Worm (Caenorhabditis elegans) whole organism, early embryonic: ENCODE measurements around the gene nhr-119.
A peak's percentile ranks its signal among the peaks of the same experiment; 100 is the strongest.

Experiments
- B0310.2 ChIP-seq: sonication (generic microtip); optimal IDR thresholded peaks from 2 replicates; lab custom pipeline; 2016; ENCODE audit warnings: mild to moderate bottlenecking, missing genetic modification characterization, missing compliant biosample characterization
- F13C5.2 ChIP-seq: sonication (generic microtip); optimal IDR thresholded peaks from 2 replicates; lab custom pipeline; 2017; ENCODE audit warnings: mild to moderate bottlenecking, missing genetic modification characterization, inconsistent platforms, missing compliant biosample characterization
- aly-1 ChIP-seq: sonication (generic microtip); optimal IDR thresholded peaks from 2 replicates; lab custom pipeline; 2016; ENCODE audit warnings: missing genetic modification characterization, missing compliant biosample characterization
- ama-1 ChIP-seq: fragments of 150-350 bp; optimal IDR thresholded peaks from 2 replicates; lab custom pipeline; 2014
- ceh-13 ChIP-seq: fragments of 200-800 bp; sonication (Bioruptor generic); optimal IDR thresholded peaks from 2 replicates; lab custom pipeline; 2018; ENCODE audit warnings: mild to moderate bottlenecking, missing genetic modification characterization, missing compliant biosample characterization
- ceh-36 ChIP-seq: sonication (generic microtip); optimal IDR thresholded peaks from 2 replicates; lab custom pipeline; 2016; ENCODE audit warnings: missing genetic modification characterization, inconsistent platforms, missing compliant biosample characterization
- ets-7 ChIP-seq: sonication (generic microtip); optimal IDR thresholded peaks from 2 replicates; lab custom pipeline; 2016; ENCODE audit warnings: missing genotype, missing genetic modification characterization, missing compliant biosample characterization
- flt-1 ChIP-seq: fragments of 200-800 bp; sonication (Bioruptor generic); IDR thresholded peaks from 2 replicates; pipeline ENCODE4 v1.3.6; 2022; ENCODE audit warnings: missing genetic modification characterization, missing compliant biosample characterization
- hmbx-1 ChIP-seq: sonication (generic microtip); optimal IDR thresholded peaks from 2 replicates; lab custom pipeline; 2016; ENCODE audit warnings: mild to moderate bottlenecking, missing genetic modification characterization, missing compliant biosample characterization
- hmg-4 ChIP-seq: fragments of 200-800 bp; sonication (Bioruptor generic); optimal IDR thresholded peaks from 2 replicates; lab custom pipeline; 2018; ENCODE audit warnings: mild to moderate bottlenecking, missing genetic modification characterization, missing compliant biosample characterization
- hnd-1 ChIP-seq: sonication (generic microtip); optimal IDR thresholded peaks from 2 replicates; lab custom pipeline; 2016; ENCODE audit warnings: missing genetic modification characterization, missing compliant biosample characterization
- pes-1 ChIP-seq: fragments of 200-800 bp; sonication (Bioruptor generic); IDR thresholded peaks from 2 replicates; pipeline ENCODE4 v1.3.6; 2022; ENCODE audit warnings: missing genetic modification reagents, missing genetic modification characterization, missing compliant biosample characterization
- scrt-1 ChIP-seq: fragments of 200-800 bp; sonication (Bioruptor generic); IDR thresholded peaks from 2 replicates; pipeline ENCODE4 v1.3.6; 2022; ENCODE audit warnings: missing genetic modification characterization, missing compliant biosample characterization
- sea-1 ChIP-seq: fragments of 200-800 bp; sonication (Bioruptor generic); conservative IDR thresholded peaks from 2 replicates; pipeline ENCODE4 v1.3.6; 2022; ENCODE audit warnings: missing genetic modification characterization, missing compliant biosample characterization
- tbx-11 ChIP-seq: fragments of 200-800 bp; sonication (Bioruptor generic); IDR thresholded peaks from 2 replicates; pipeline ENCODE4 v1.3.6; 2022; ENCODE audit warnings: missing genetic modification characterization, missing compliant biosample characterization
- tbx-37 ChIP-seq: fragments of 200-800 bp; sonication (Bioruptor generic); conservative IDR thresholded peaks from 2 replicates; pipeline ENCODE4 v1.3.6; 2022; ENCODE audit warnings: missing genetic modification reagents, missing genetic modification characterization, missing compliant biosample characterization
- tra-4 ChIP-seq: sonication (generic microtip); optimal IDR thresholded peaks from 2 replicates; lab custom pipeline; 2017; ENCODE audit warnings: missing genetic modification characterization, missing compliant biosample characterization

The nhr-119 gene

DNA sequence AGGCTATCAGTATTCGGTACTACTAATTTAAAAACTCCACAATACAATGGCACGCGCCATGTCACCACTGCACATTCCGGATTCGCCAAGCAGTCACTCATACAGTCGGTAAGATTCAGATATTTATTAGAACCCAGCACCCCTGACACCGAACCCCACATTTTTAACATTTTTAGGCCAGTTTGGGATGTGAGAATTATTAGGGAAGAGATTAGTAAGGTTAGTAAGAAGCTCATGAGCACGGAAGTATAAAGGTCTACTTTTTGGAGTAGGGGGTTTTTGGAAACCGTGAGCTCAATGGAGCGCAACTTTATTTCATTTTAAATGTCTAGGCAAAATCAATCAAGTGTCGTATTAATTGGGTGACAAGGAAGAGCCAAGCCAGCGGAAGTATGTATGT lies 42.4 kb downstream of the nhr-119 start, which contains the start of gene F29A7.8:
TSS of gene F29A7.8 (minus strand) at position 101 of the 400 bp plus-strand sequence.
- no peak for TF ChIP-seq tbx-37 (GFP tag; lab: Robert Waterston, UW)
- no peak for TF ChIP-seq aly-1 (tag; lab: Kevin White, UChicago)

- no peak for TF ChIP-seq tra-4 (tag; lab: Kevin White, UChicago)
- TF ChIP-seq hmbx-1, result no peak
- TF ChIP-seq ceh-13, result no peak
- no peak for TF ChIP-seq tbx-37 (GFP tag; lab: Robert Waterston, UW)
- no peak for TF ChIP-seq tbx-11 (GFP tag; lab: Robert Waterston, UW)
- TF ChIP-seq flt-1, result no peak
- no peak for TF ChIP-seq hmg-4 (GFP tag; lab: Kevin White, UChicago)
- no peak for TF ChIP-seq aly-1 (tag; lab: Kevin White, UChicago)
- TF ChIP-seq pes-1 (GFP tag; lab: Robert Waterston, UW), result no peak
- TF ChIP-seq ama-1 (lab: Kevin White, UChicago), result no peak
- no peak for TF ChIP-seq scrt-1 (GFP tag; lab: Robert Waterston, UW)
- TF ChIP-seq ceh-36 (tag; lab: Kevin White, UChicago), result no peak
- TF ChIP-seq sea-1 (GFP tag; lab: Robert Waterston, UW), result no peak
- TF ChIP-seq ets-7 (tag; lab: Kevin White, UChicago), result no peak
- no peak for TF ChIP-seq F13C5.2 (tag; lab: Kevin White, UChicago)
- no peak for TF ChIP-seq B0310.2
- no peak for TF ChIP-seq hnd-1 (tag; lab: Kevin White, UChicago)
Measured at ce11 chrII:2756351-2756750, 44.0 kb downstream of the nhr-119 start.

ce11 chrII:2754595-2754994 lies 45.8 kb downstream of the nhr-119 start:
- TF ChIP-seq B0310.2 (no peak), ets-7 (tag; lab: Kevin White, UChicago) (no peak)

DNA sequence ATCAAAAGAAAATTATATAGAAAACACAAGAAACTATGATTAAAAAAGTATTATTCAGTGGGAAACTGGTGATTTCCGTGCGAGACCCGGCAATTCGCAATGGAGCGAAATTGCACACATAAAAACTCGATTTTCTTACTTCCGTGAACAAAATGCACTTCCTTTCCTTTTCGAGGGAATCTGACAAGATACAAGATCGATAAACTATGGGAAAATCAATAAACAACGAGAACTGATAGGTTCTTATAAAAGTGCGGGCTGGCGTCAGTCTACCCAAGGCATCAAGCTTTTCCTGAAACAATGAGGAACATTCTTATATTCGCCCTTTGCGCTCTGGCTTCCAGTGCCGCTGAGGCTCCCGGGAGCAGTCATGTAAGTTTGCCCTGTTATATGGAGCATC lies 47.4 kb downstream of the nhr-119 start, which contains the start of gene F29A7.3:
TSS of gene F29A7.3 (plus strand) at position 301 of the 400 bp plus-strand sequence.
- TF ChIP-seq flt-1, result no peak
- no peak for TF ChIP-seq ceh-36 (tag; lab: Kevin White, UChicago)
- TF ChIP-seq tbx-37 (GFP tag; lab: Robert Waterston, UW), result no peak
- TF ChIP-seq tbx-11 (GFP tag; lab: Robert Waterston, UW), result no peak
- no peak for TF ChIP-seq ets-7 (tag; lab: Kevin White, UChicago)
- TF ChIP-seq ama-1 (lab: Kevin White, UChicago), result no peak
- TF ChIP-seq tra-4 (tag; lab: Kevin White, UChicago), result no peak
- TF ChIP-seq hmbx-1, result no peak
- TF ChIP-seq F13C5.2 (tag; lab: Kevin White, UChicago), result no peak
- TF ChIP-seq hnd-1 (tag; lab: Kevin White, UChicago), result no peak
- TF ChIP-seq B0310.2, result no peak
- no peak for TF ChIP-seq pes-1 (GFP tag; lab: Robert Waterston, UW)
- no peak for TF ChIP-seq aly-1 (tag; lab: Kevin White, UChicago)
- no peak for TF ChIP-seq sea-1 (GFP tag; lab: Robert Waterston, UW)

ce11 chrII:2752536-2752935 lies 47.9 kb downstream of the nhr-119 start, which contains the start of gene F29A7.6:
F29A7.6 (minus strand) TSS chrII:2752611.
- TF ChIP-seq hnd-1 (tag; lab: Kevin White, UChicago), result no peak
- TF ChIP-seq sea-1 (GFP tag; lab: Robert Waterston, UW), result no peak; the same call in 1 of the 2 replicates
- 0 out of 2 replicates have a peak, but pooled peaks have one; percentile 58 for TF ChIP-seq pes-1 (GFP tag; lab: Robert Waterston, UW)

ce11 chrII:2751278-2751677 lies 49.1 kb downstream of the nhr-119 start:
- TF ChIP-seq B0310.2 (no peak), scrt-1 (GFP tag; lab: Robert Waterston, UW) (no peak), tra-4 (tag; lab: Kevin White, UChicago) (no peak), hmg-4 (GFP tag; lab: Kevin White, UChicago) (no peak), flt-1 (no peak), ceh-36 (tag; lab: Kevin White, UChicago) (no peak), pes-1 (GFP tag; lab: Robert Waterston, UW) (no peak), aly-1 (tag; lab: Kevin White, UChicago) (no peak), F13C5.2 (tag; lab: Kevin White, UChicago) (no peak), ceh-13 (no peak), sea-1 (GFP tag; lab: Robert Waterston, UW) (no peak), hnd-1 (tag; lab: Kevin White, UChicago) (no peak), ama-1 (lab: Kevin White, UChicago) (no peak), hmbx-1 (no peak), ets-7 (tag; lab: Kevin White, UChicago) (no peak), tbx-11 (GFP tag; lab: Robert Waterston, UW) (no peak), tbx-37 (GFP tag; lab: Robert Waterston, UW) (no peak)

- TF ChIP-seq sea-1 (GFP tag; lab: Robert Waterston, UW) (no peak), flt-1 (no peak), scrt-1 (GFP tag; lab: Robert Waterston, UW) (no peak), ceh-13 (no peak), hnd-1 (tag; lab: Kevin White, UChicago) (no peak), hmg-4 (GFP tag; lab: Kevin White, UChicago) (no peak), hmbx-1 (no peak), F13C5.2 (tag; lab: Kevin White, UChicago) (no peak), pes-1 (GFP tag; lab: Robert Waterston, UW) (no peak), ceh-36 (tag; lab: Kevin White, UChicago) (no peak), ets-7 (tag; lab: Kevin White, UChicago) (no peak), B0310.2 (no peak), tbx-37 (GFP tag; lab: Robert Waterston, UW) (no peak), ama-1 (lab: Kevin White, UChicago) (no peak), aly-1 (tag; lab: Kevin White, UChicago) (no peak), tbx-11 (GFP tag; lab: Robert Waterston, UW) (no peak), tra-4 (tag; lab: Kevin White, UChicago) (no peak)
Measured at ce11 chrII:2749595-2750048, 50.8 kb downstream of the nhr-119 start, which contains the start of gene F29A7.4. F29A7.4 (plus strand) TSS chrII:2749998.
